Fruit fly (Drosophila melanogaster): ENCODE results near the gene Torsin.

The Torsin gene

DNA sequence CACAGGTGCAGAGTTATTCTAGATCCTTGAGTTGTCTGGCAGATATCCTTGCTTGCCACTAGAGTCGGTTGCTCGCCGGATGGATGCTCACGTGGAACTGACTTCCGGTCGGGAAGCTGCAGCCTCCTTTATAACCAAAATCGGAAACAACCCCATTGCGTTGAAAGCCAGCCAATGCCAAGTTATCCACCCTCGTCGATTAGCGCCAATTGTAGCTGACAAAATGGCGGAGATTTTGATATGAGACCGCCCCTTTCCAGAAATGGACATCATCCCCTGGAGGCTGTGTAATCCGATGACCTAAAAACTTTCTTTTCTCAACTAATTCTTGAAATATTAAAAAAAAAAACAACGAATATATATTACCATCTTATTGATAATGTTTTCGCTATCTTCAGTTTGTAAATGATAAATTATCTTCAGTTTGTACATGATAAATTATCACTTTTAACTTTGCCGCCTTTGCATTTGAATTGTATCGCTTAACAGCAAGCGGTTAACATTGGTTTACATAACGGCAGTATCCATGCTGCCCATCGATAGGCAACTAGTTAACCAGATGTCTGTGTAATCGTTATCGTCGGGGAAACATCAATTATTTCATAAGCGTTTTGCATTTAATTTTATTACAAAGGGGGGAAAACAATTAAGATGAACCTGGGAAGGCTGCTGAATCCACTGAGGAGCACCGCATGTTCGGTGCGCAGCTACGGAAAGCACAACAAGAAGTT lies 2.4 kb downstream of the Torsin start, which contains the start of the genes HLH4C and mRpL30:
Gene HLH4C (minus strand): TSS at position 99 of the 731 bp plus-strand sequence.
Gene mRpL30 (plus strand): TSS at position 556 of the 731 bp plus-strand sequence.
- no peak for TF ChIP-seq Myc (optimal IDR thresholded peaks at IDR 0.05)

DNA sequence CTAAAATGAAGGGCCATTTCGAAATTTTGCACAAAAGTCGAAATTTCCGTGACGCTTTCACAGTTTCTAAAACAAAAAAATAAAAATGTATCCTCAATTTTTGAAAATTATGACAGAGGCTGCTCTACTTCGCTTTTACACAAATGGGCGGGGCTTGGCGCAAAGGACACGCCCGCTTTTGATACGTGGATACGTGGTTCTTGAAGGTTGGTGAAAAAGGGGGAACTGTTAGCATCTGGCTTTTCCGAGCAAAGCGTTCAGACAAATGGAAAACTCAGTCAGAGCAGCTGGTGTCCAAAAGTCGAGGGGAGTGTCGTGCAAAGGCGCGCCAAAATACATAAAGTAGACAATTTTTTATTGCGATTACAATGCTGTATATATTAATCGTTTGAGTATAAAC lies 5.1 kb downstream of the Torsin start, which contains the start of gene CG3062:
Gene CG3062 (minus strand): TSS at position 101 of the 400 bp plus-strand sequence.
- TF ChIP-seq Dfd (GFP tag; optimal IDR thresholded peaks at IDR 0.05) (no peak), foxo (GFP tag; optimal IDR thresholded peaks at IDR 0.05) (no peak), dsf (GFP tag; optimal IDR thresholded peaks at IDR 0.05; ENCODE audit: borderline replicate concordance) (no peak), Dif (GFP tag; optimal IDR thresholded peaks at IDR 0.05; ENCODE audit: partially characterized antibody) (no peak), OdsH (GFP tag; optimal IDR thresholded peaks at IDR 0.05) (no peak), psq (GFP tag; optimal IDR thresholded peaks at IDR 0.05) (no peak), Jra (GFP tag; optimal IDR thresholded peaks at IDR 0.05) (no peak), pan (optimal IDR thresholded peaks at IDR 0.05) (no peak), GATAd (GFP tag; optimal IDR thresholded peaks at IDR 0.05) (no peak), CG9705 (GFP tag; optimal IDR thresholded peaks at IDR 0.05) (no peak), sv (GFP tag; optimal IDR thresholded peaks at IDR 0.05) (no peak), CrebA (GFP tag; optimal IDR thresholded peaks at IDR 0.05; ENCODE audit: borderline replicate concordance) (no peak), brk (GFP tag; optimal IDR thresholded peaks at IDR 0.05) (no peak), sage (GFP tag; optimal IDR thresholded peaks at IDR 0.05) (no peak), Rel (GFP tag; optimal IDR thresholded peaks at IDR 0.05) (no peak), Rel (tag; optimal IDR thresholded peaks at IDR 0.05) (no peak), Vsx2 (GFP tag; optimal IDR thresholded peaks at IDR 0.05; ENCODE audit: partially characterized antibody) (no peak), Myc (optimal IDR thresholded peaks at IDR 0.05) (no peak), dl (GFP tag; optimal IDR thresholded peaks at IDR 0.05; ENCODE audit: insufficient read depth in 1 of 2, partially characterized antibody in 2 of 2) (no peak), usp (GFP tag; optimal IDR thresholded peaks at IDR 0.05) (no peak)

DNA sequence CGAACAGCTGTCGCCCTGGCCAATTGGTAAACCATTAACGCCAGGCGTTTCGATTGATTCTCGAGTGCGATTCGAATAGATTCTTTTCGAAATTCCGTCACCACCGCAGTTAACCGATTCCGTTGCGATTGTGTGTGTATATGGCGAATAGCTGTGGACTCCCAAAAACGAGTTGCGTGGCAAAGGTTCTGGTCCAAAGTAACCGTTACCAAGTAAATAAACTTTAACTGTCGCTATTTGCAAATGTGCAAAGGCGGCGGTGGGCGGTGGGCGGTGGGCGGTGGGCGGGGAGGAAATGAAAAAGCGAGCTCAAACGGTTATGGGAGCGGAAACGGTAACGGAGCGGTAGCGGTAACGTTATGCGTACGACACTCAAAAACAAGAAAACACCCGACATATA lies 5.9 kb downstream of the Torsin start, which contains the start of gene CG3081:
Gene CG3081 (minus strand): TSS at position 101 of the 400 bp plus-strand sequence.
- TF ChIP-seq pan (optimal IDR thresholded peaks at IDR 0.05): no peak
- no peak for TF ChIP-seq sage (GFP tag; optimal IDR thresholded peaks at IDR 0.05)
- no peak for TF ChIP-seq OdsH (GFP tag; optimal IDR thresholded peaks at IDR 0.05)
- TF ChIP-seq Hr78 (GFP tag; optimal IDR thresholded peaks at IDR 0.05): no peak
- TF ChIP-seq dmrt93B (GFP tag; optimal IDR thresholded peaks at IDR 0.05): no peak
- TF ChIP-seq Myc (optimal IDR thresholded peaks at IDR 0.05): no peak
- no peak for TF ChIP-seq tai (GFP tag; optimal IDR thresholded peaks at IDR 0.05)
- no peak for TF ChIP-seq CG9705 (GFP tag; optimal IDR thresholded peaks at IDR 0.05)
- no peak for TF ChIP-seq fru (GFP tag; optimal IDR thresholded peaks at IDR 0.05)
- TF ChIP-seq Hr83 (GFP tag; optimal IDR thresholded peaks at IDR 0.05; ENCODE audit: poor library complexity, severe bottlenecking): no peak
- no peak for TF ChIP-seq foxo (GFP tag; optimal IDR thresholded peaks at IDR 0.05)
- TF ChIP-seq dl (GFP tag; optimal IDR thresholded peaks at IDR 0.05; ENCODE audit: insufficient read depth in 1 of 2, partially characterized antibody in 2 of 2): no peak
- no peak for TF ChIP-seq Sp1 (GFP tag; optimal IDR thresholded peaks at IDR 0.05)
- no peak for TF ChIP-seq psq (GFP tag; optimal IDR thresholded peaks at IDR 0.05)
- no peak for TF ChIP-seq Jra (GFP tag; optimal IDR thresholded peaks at IDR 0.05)

DNA sequence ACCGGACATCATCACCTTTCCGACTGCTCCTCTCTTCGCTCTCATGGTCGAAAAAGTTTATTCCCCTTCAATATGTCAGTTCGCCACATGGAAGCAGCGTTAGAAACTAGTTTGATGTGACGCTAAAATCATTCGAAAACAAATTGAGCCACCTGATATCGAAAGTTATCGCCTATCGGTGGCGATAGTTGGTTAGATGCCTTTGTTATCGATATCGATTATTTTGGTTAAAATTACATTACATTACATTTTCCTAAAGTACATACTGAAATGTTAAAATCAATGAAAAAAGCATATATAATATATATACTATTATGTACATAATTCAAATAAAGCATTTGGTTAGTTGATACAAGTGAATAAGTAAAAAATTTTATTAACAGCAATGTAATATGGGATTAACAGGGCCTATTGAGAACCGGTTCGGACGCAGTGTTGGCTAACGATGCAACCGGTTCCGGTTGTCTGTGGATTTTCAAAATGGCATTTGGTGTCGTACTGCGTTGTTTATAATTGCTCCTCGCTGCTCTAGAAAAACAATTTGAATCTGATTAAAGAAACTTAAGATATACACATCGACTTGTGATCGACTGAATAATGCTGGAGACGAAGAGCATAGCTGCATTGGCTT lies 13.9 kb downstream of the Torsin start, which contains the start of the genes Alms1a and pon:
Gene Alms1a (minus strand): TSS at position 149 of the 631 bp plus-strand sequence.
Gene pon (plus strand): TSS at position 463 of the 631 bp plus-strand sequence.
- TF ChIP-seq sage (GFP tag; optimal IDR thresholded peaks at IDR 0.05) (peak; percentile 1), dl (GFP tag; optimal IDR thresholded peaks at IDR 0.05; ENCODE audit: insufficient read depth in 1 of 2, partially characterized antibody in 2 of 2) (no peak)

DNA sequence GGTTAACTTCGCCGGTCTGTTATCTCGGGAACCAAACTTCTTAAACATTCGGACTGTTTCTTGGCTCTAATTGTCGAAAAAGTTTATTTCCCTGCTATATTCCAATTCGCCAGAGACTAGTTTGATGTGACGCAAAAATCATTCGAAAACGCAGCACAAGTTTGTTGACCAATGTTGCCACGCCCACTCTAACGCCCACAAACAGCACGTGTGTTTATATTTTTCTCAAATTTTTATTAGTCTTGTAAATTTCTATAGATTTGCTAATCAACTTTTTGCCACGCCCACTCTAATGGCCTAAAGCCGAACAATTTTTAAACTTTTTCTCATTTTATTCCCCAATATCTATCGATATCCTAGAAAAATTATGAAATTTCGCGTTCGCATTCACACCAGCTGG lies 19.0 kb downstream of the Torsin start, which contains the start of gene Alms1b:
Gene Alms1b (minus strand): TSS at position 101 of the 400 bp plus-strand sequence.
- no peak for TF ChIP-seq Jra (GFP tag; optimal IDR thresholded peaks at IDR 0.05)
- TF ChIP-seq CG32264 (GFP tag; optimal IDR thresholded peaks at IDR 0.05): no peak
- no peak for TF ChIP-seq Hnf4 (GFP tag; optimal IDR thresholded peaks at IDR 0.05)

Data from whole organism, wandering third instar larva.